3 fruit fly cellular contexts compared by ENCODE assay signal in the genomic region with DNA sequence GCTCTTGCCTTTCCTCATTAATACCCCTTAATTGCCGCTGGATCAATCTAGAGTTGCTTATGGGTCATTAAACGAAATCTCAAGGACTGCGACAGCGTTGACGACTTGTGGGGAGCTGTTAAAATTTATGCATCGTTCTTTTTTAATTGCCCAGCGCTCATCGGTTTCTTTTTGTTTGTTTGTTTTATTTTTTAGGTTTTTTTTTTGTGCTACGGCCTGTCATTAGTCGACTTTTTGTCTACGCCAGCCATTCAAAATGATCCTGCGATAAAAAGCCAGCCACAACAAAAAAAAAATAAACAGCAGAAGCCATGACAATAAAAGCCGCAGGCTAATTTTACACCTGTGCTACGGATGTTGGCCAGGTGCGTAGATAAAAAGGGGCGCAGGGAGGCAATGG.
TF ChIP-seq lines count a peak whose summit lies in the region.

No protein-coding gene starts in this region.

- TF ChIP-seq CTCF in whole organism, embryonic (GFP tag; optimal IDR thresholded peaks at IDR 0.05; lab: Kevin White, UChicago) = no peak

TF ChIP-seq in whole organism, embryonic, 481 proteins besides CTCF, POLR2A, EP300 and RAD21:
- TF ChIP-seq CG2199 (GFP tag; IDR thresholded peaks at IDR 0.05; lab: Robert Waterston, UW) = 0 out of 3 replicates have a peak, but pooled peaks have one; percentile 18
- peak; percentile 87 for TF ChIP-seq nom (GFP tag; optimal IDR thresholded peaks at IDR 0.05; lab: Kevin White, UChicago)
- no peak for TF ChIP-seq her (GFP tag; optimal IDR thresholded peaks at IDR 0.05; lab: Kevin White, UChicago)
- no peak for TF ChIP-seq Antp (GFP tag; optimal IDR thresholded peaks at IDR 0.05; lab: Kevin White, UChicago)

TF ChIP-seq in whole organism, prepupa, 60 proteins besides CTCF, POLR2A, EP300 and RAD21 (continues in another document):
- no peak for TF ChIP-seq Eip75B (GFP tag; optimal IDR thresholded peaks at IDR 0.05; lab: Kevin White, UChicago)
- TF ChIP-seq CG6792 (GFP tag; optimal IDR thresholded peaks at IDR 0.05; lab: Kevin White, UChicago) = no peak
- peak; percentile 50 for TF ChIP-seq Eip78C (GFP tag; lab: Kevin White, UChicago)
- TF ChIP-seq salr (GFP tag; optimal IDR thresholded peaks at IDR 0.05; lab: Kevin White, UChicago) = no peak
- no peak for TF ChIP-seq Hr39 (GFP tag; optimal IDR thresholded peaks at IDR 0.05; lab: Kevin White, UChicago)
- no peak for TF ChIP-seq CG10631 (GFP tag; optimal IDR thresholded peaks at IDR 0.05; lab: Kevin White, UChicago)
- no peak for TF ChIP-seq CG11762 (GFP tag; optimal IDR thresholded peaks at IDR 0.05; lab: Kevin White, UChicago; ENCODE audit: insufficient read depth)
- TF ChIP-seq net (GFP tag; optimal IDR thresholded peaks at IDR 0.05; lab: Kevin White, UChicago) = no peak
- peak; percentile 46; the same call in 2 of the 3 replicates for TF ChIP-seq CG6163 (GFP tag; IDR thresholded peaks at IDR 0.05; lab: Robert Waterston, UW)
- no peak for TF ChIP-seq CG31627 (GFP tag; optimal IDR thresholded peaks at IDR 0.05; lab: Kevin White, UChicago)
- TF ChIP-seq CG16779 (tag; optimal IDR thresholded peaks at IDR 0.05; lab: Kevin White, UChicago) = no peak
- TF ChIP-seq spab (GFP tag; optimal IDR thresholded peaks at IDR 0.05; lab: Kevin White, UChicago) = peak; percentile 60
- TF ChIP-seq Sox102F (GFP tag; optimal IDR thresholded peaks at IDR 0.05; lab: Kevin White, UChicago) = no peak
- no peak for TF ChIP-seq Ets96B (tag; optimal IDR thresholded peaks at IDR 0.05; lab: Kevin White, UChicago)
- TF ChIP-seq CG34406 (GFP tag; optimal IDR thresholded peaks at IDR 0.05; lab: Kevin White, UChicago) = no peak
- TF ChIP-seq Eip93F (GFP tag; optimal IDR thresholded peaks at IDR 0.05; lab: Kevin White, UChicago) = no peak
- no peak for TF ChIP-seq CG8319 (GFP tag; optimal IDR thresholded peaks at IDR 0.05; lab: Kevin White, UChicago)
- TF ChIP-seq Ets21C (GFP tag; optimal IDR thresholded peaks at IDR 0.05; lab: Kevin White, UChicago) = no peak
- TF ChIP-seq pdm3 (GFP tag; optimal IDR thresholded peaks at IDR 0.05; lab: Kevin White, UChicago) = no peak
- TF ChIP-seq CG4318 (GFP tag; optimal IDR thresholded peaks at IDR 0.05; lab: Kevin White, UChicago) = no peak
- peak; percentile 34 for TF ChIP-seq dsx (GFP tag; optimal IDR thresholded peaks at IDR 0.05; lab: Kevin White, UChicago; ENCODE audit: poor library complexity, severe bottlenecking)
- TF ChIP-seq CG11902 (GFP tag; optimal IDR thresholded peaks at IDR 0.05; lab: Kevin White, UChicago) = no peak
- no peak for TF ChIP-seq Smox (GFP tag; optimal IDR thresholded peaks at IDR 0.05; lab: Kevin White, UChicago)
- TF ChIP-seq esn (GFP tag; optimal IDR thresholded peaks at IDR 0.05; lab: Kevin White, UChicago) = no peak
- TF ChIP-seq CG7368 (GFP tag; optimal IDR thresholded peaks at IDR 0.05; lab: Kevin White, UChicago) = no peak
- no peak for TF ChIP-seq CG32006 (GFP tag; optimal IDR thresholded peaks at IDR 0.05; lab: Kevin White, UChicago)
- no peak for TF ChIP-seq topi (GFP tag; optimal IDR thresholded peaks at IDR 0.05; lab: Kevin White, UChicago)
- TF ChIP-seq CG1621 (tag; optimal IDR thresholded peaks at IDR 0.05; lab: Kevin White, UChicago) = peak; percentile 17
- TF ChIP-seq Hr38 (GFP tag; optimal IDR thresholded peaks at IDR 0.05; lab: Kevin White, UChicago) = no peak
- no peak for TF ChIP-seq achi (GFP tag; optimal IDR thresholded peaks at IDR 0.05; lab: Kevin White, UChicago)
- TF ChIP-seq Blimp-1 (GFP tag; optimal IDR thresholded peaks at IDR 0.05; lab: Kevin White, UChicago) = no peak
- TF ChIP-seq fd85E (GFP tag; optimal IDR thresholded peaks at IDR 0.05; lab: Kevin White, UChicago) = no peak
- no peak for TF ChIP-seq Met (GFP tag; optimal IDR thresholded peaks at IDR 0.05; lab: Kevin White, UChicago)
- no peak for TF ChIP-seq OdsH (GFP tag; optimal IDR thresholded peaks at IDR 0.05; lab: Kevin White, UChicago)
- no peak for TF ChIP-seq CG15336 (GFP tag; IDR thresholded peaks at IDR 0.05; lab: Robert Waterston, UW)
- no peak for TF ChIP-seq Gug (GFP tag; IDR thresholded peaks at IDR 0.05; lab: Robert Waterston, UW)
- no peak for TF ChIP-seq cyc (GFP tag; optimal IDR thresholded peaks at IDR 0.05; lab: Kevin White, UChicago)
- TF ChIP-seq acj6 (GFP tag; optimal IDR thresholded peaks at IDR 0.05; lab: Kevin White, UChicago) = no peak
- TF ChIP-seq CG8119 (GFP tag; IDR thresholded peaks at IDR 0.05; lab: Robert Waterston, UW) = no peak
- TF ChIP-seq fkh (GFP tag; optimal IDR thresholded peaks at IDR 0.05; lab: Kevin White, UChicago) = no peak
- TF ChIP-seq CG6854 (GFP tag; optimal IDR thresholded peaks at IDR 0.05; lab: Kevin White, UChicago) = no peak
- no peak for TF ChIP-seq lz (GFP tag; optimal IDR thresholded peaks at IDR 0.05; lab: Kevin White, UChicago)
- TF ChIP-seq Sox14 (GFP tag; optimal IDR thresholded peaks at IDR 0.05; lab: Kevin White, UChicago) = no peak

TF ChIP-seq in whole organism, pupa, 21 proteins besides CTCF, POLR2A, EP300 and RAD21:
- TF ChIP-seq CG8159 (tag; optimal IDR thresholded peaks at IDR 0.05; lab: Kevin White, UChicago) (peak; percentile 50), gl (tag; optimal IDR thresholded peaks at IDR 0.05; lab: Kevin White, UChicago) (peak; percentile 76), CG17806 (tag; optimal IDR thresholded peaks at IDR 0.05; lab: Kevin White, UChicago) (peak; percentile 50), fd96Ca (GFP tag; IDR thresholded peaks at IDR 0.05; lab: Robert Waterston, UW) (no peak), CG32121 (GFP tag; IDR thresholded peaks at IDR 0.05; lab: Robert Waterston, UW) (no peak), CG9948 (tag; optimal IDR thresholded peaks at IDR 0.05; lab: Kevin White, UChicago) (peak; percentile 34), CG15710 (tag; optimal IDR thresholded peaks at IDR 0.05; lab: Kevin White, UChicago) (peak; percentile 44), CG12605 (GFP tag; IDR thresholded peaks at IDR 0.05; lab: Robert Waterston, UW) (no peak), EcR (GFP tag; optimal IDR thresholded peaks at IDR 0.05; lab: Kevin White, UChicago) (peak; percentile 80), CG4496 (GFP tag; IDR thresholded peaks at IDR 0.05; lab: Robert Waterston, UW) (no peak), Pif1A (GFP tag; optimal IDR thresholded peaks at IDR 0.05; lab: Kevin White, UChicago) (peak; percentile 21), D1 (tag; optimal IDR thresholded peaks at IDR 0.05; lab: Kevin White, UChicago) (no peak), CG34367 (tag; optimal IDR thresholded peaks at IDR 0.05; lab: Kevin White, UChicago) (peak; percentile 44), CG10348 (GFP tag; IDR thresholded peaks at IDR 0.05; lab: Robert Waterston, UW) (no peak), Pif1B (GFP tag; optimal IDR thresholded peaks at IDR 0.05; lab: Kevin White, UChicago) (no peak), Snoo (tag; optimal IDR thresholded peaks at IDR 0.05; lab: Kevin White, UChicago) (no peak), CG13204 (GFP tag; optimal IDR thresholded peaks at IDR 0.05; lab: Kevin White, UChicago) (peak; percentile 51), Ets98B (GFP tag; IDR thresholded peaks at IDR 0.05; lab: Robert Waterston, UW) (no peak), rn (GFP tag; IDR thresholded peaks at IDR 0.05; lab: Robert Waterston, UW) (no peak), CG14655 (GFP tag; optimal IDR thresholded peaks at IDR 0.05; lab: Kevin White, UChicago) (no peak), CG8301 (tag; optimal IDR thresholded peaks at IDR 0.05; lab: Kevin White, UChicago) (no peak)
